Worm (Caenorhabditis elegans) whole organism, L1 larva: ENCODE data around the gene act-5.

Experiments used
- F16B12.6 ChIP-seq: fragments of 150-350 bp; optimal IDR thresholded peaks from 2 replicates; lab custom pipeline; 2014; ENCODE audit warnings: missing biosample characterization, missing genetic modification characterization
- Y116A8C.19 ChIP-seq: sonication (generic microtip); optimal IDR thresholded peaks from 2 replicates; lab custom pipeline; 2016; ENCODE audit warnings: missing compliant biosample characterization, missing genetic modification characterization, borderline replicate concordance
- aha-1 ChIP-seq: fragments of 150-350 bp; optimal IDR thresholded peaks from 2 replicates; lab custom pipeline; 2014; ENCODE audit warnings: missing biosample characterization, missing genetic modification characterization
- alr-1 ChIP-seq: fragments of 200-800 bp; sonication (Bioruptor generic); optimal IDR thresholded peaks from 2 replicates; lab custom pipeline; 2018; ENCODE audit warnings: borderline replicate concordance, mild to moderate bottlenecking, missing genetic modification characterization, missing compliant biosample characterization
- ama-1 ChIP-seq: fragments of 150-350 bp; optimal IDR thresholded peaks from 2 replicates; lab custom pipeline; 2014
- ceh-82 ChIP-seq, 3 experiments: fragments of 150-350 bp in 1 of 3; sonication (generic microtip) in 2 of 3; optimal IDR thresholded peaks; 2 replicates each; lab custom pipeline; 2014 to 2017; ENCODE audit warnings: missing biosample characterization in 3 of 3, missing genetic modification characterization in 3 of 3
- ces-1 ChIP-seq: fragments of 150-350 bp; optimal IDR thresholded peaks from 2 replicates; lab custom pipeline; 2014; ENCODE audit warnings: missing biosample characterization, missing genetic modification reagents, missing genetic modification characterization
- hlh-17 ChIP-seq: fragments of 200-800 bp; sonication (Bioruptor generic); optimal IDR thresholded peaks from 2 replicates; lab custom pipeline; 2018; ENCODE audit warnings: missing genetic modification characterization, mild to moderate bottlenecking, missing compliant biosample characterization, moderate library complexity, borderline replicate concordance
- jun-1 ChIP-seq: fragments of 150-350 bp; optimal IDR thresholded peaks from 2 replicates; lab custom pipeline; 2014; ENCODE audit warnings: missing biosample characterization, missing genetic modification reagents, missing genetic modification characterization
- nhr-12 ChIP-seq: sonication (generic microtip); optimal IDR thresholded peaks from 2 replicates; lab custom pipeline; 2017; ENCODE audit warnings: missing biosample characterization, missing genetic modification characterization
- nhr-77 ChIP-seq: fragments of 150-350 bp; optimal IDR thresholded peaks from 2 replicates; lab custom pipeline; 2014; ENCODE audit warnings: missing biosample characterization, missing genetic modification characterization
- sox-4 ChIP-seq: sonication (generic microtip); optimal IDR thresholded peaks from 2 replicates; lab custom pipeline; 2016; ENCODE audit warnings: missing genetic modification characterization, missing compliant biosample characterization
- sptf-1 ChIP-seq: fragments of 150-350 bp; optimal IDR thresholded peaks from 2 replicates; lab custom pipeline; 2014; ENCODE audit warnings: missing biosample characterization, missing genetic modification characterization

DNA sequence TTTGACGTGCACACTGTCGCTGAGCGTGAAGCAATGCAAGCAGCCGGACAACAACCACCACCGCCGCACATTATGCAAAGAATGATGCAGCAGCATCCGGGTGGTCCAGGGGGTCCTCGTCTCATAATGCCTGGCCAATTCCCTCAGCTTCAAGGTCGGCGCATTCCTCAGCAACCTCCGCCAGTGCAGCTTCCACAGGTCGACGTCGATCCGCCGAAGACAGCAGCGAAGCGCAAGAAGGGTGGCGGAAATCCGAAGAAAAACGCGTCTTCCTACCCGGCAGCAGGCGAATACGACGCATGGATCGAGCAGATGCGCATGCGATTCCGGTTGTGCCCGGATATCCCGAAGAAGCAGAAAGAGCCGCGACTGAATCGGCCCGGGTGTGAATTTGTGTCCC lies 45.5 kb upstream of the act-5 start:
- TF ChIP-seq sox-4 (tag; lab: Kevin White, UChicago) (no peak), hlh-17 (GFP tag; lab: Kevin White, UChicago) (no peak), ama-1 (no peak), ceh-82 (tag; optimal IDR thresholded peaks at IDR 0.05; lab: Kevin White, UChicago) (no peak), ces-1 (GFP tag; lab: Kevin White, UChicago) (no peak), jun-1 (tag; lab: Kevin White, UChicago) (no peak), F16B12.6 (no peak), nhr-77 (no peak), sptf-1 (tag; lab: Kevin White, UChicago) (no peak), Y116A8C.19 (tag; lab: Kevin White, UChicago) (no peak), alr-1 (tag; lab: Kevin White, UChicago) (no peak), nhr-12 (tag; lab: Kevin White, UChicago) (no peak), aha-1 (tag; lab: Kevin White, UChicago) (no peak)
